Worm (Caenorhabditis elegans) whole organism, late embryonic: ENCODE data around the gene asd-1.

Experiments used
- F13H6.1 ChIP-seq: sonication (generic microtip); optimal IDR thresholded peaks from 2 replicates; lab custom pipeline; 2016; ENCODE audit warnings: missing genetic modification characterization, missing compliant biosample characterization
- K02D7.2 ChIP-seq: sonication (generic microtip); optimal IDR thresholded peaks from 2 replicates; lab custom pipeline; 2017; ENCODE audit warnings: mild to moderate bottlenecking, missing genetic modification characterization, missing compliant biosample characterization
- K09A11.1 ChIP-seq: sonication (generic microtip); optimal IDR thresholded peaks from 2 replicates; lab custom pipeline; 2017; ENCODE audit warnings: antibody characterized with exemption, mild to moderate bottlenecking, missing genetic modification characterization, missing compliant biosample characterization; ENCODE audit not compliant: insufficient read depth
- Y22D7AL.16 ChIP-seq: sonication (generic microtip); optimal IDR thresholded peaks from 2 replicates; lab custom pipeline; 2016; ENCODE audit warnings: missing genetic modification characterization, missing compliant biosample characterization
- ceh-18 ChIP-seq: sonication (generic microtip); optimal IDR thresholded peaks from 2 replicates; lab custom pipeline; 2016; ENCODE audit warnings: missing genetic modification characterization, missing compliant biosample characterization
- ceh-19 ChIP-seq: fragments of 200-800 bp; sonication (Bioruptor generic); optimal IDR thresholded peaks from 2 replicates; lab custom pipeline; 2018; ENCODE audit warnings: mild to moderate bottlenecking, missing genetic modification characterization, missing compliant biosample characterization
- ceh-2 ChIP-seq: sonication (generic microtip); optimal IDR thresholded peaks from 2 replicates; lab custom pipeline; 2016; ENCODE audit warnings: missing genotype, missing genetic modification characterization, missing compliant biosample characterization
- ceh-24 ChIP-seq: sonication (generic microtip); optimal IDR thresholded peaks from 2 replicates; lab custom pipeline; 2016; ENCODE audit warnings: mild to moderate bottlenecking, missing genetic modification characterization, missing compliant biosample characterization
- ceh-31 ChIP-seq: sonication (generic microtip); optimal IDR thresholded peaks from 2 replicates; lab custom pipeline; 2016; ENCODE audit warnings: missing genetic modification characterization, missing compliant biosample characterization
- ceh-45 ChIP-seq: fragments of 200-800 bp; sonication (Bioruptor generic); IDR thresholded peaks from 2 replicates; pipeline ENCODE4 v1.3.6; 2022; ENCODE audit warnings: missing genetic modification reagents, missing genetic modification characterization, missing compliant biosample characterization
- ceh-9 ChIP-seq: sonication (generic microtip); optimal IDR thresholded peaks from 2 replicates; lab custom pipeline; 2016; ENCODE audit warnings: mild to moderate bottlenecking, missing genetic modification characterization, inconsistent platforms, missing compliant biosample characterization
- dmd-4 ChIP-seq: sonication (generic microtip); optimal IDR thresholded peaks from 2 replicates; lab custom pipeline; 2016; ENCODE audit warnings: borderline replicate concordance, missing genetic modification characterization, missing compliant biosample characterization
- dve-1 ChIP-seq: sonication (generic microtip); optimal IDR thresholded peaks from 2 replicates; lab custom pipeline; 2017; ENCODE audit warnings: antibody characterized with exemption, mild to moderate bottlenecking, missing genetic modification characterization, missing compliant biosample characterization
- elt-2 ChIP-seq: sonication (generic microtip); optimal IDR thresholded peaks from 2 replicates; lab custom pipeline; 2016; ENCODE audit warnings: missing genetic modification reagents, missing genetic modification characterization, missing compliant biosample characterization
- ets-4 ChIP-seq: sonication (generic microtip); optimal IDR thresholded peaks from 2 replicates; lab custom pipeline; 2016; ENCODE audit warnings: missing genetic modification characterization, missing compliant biosample characterization
- eyg-1 ChIP-seq: sonication (generic microtip); optimal IDR thresholded peaks from 2 replicates; lab custom pipeline; 2016; ENCODE audit warnings: missing genotype, missing genetic modification characterization, missing compliant biosample characterization
- fax-1 ChIP-seq: sonication (generic microtip); optimal IDR thresholded peaks from 2 replicates; lab custom pipeline; 2016; ENCODE audit warnings: missing genotype, missing genetic modification characterization, missing compliant biosample characterization
- fkh-6 ChIP-seq: sonication (generic microtip); optimal IDR thresholded peaks from 2 replicates; lab custom pipeline; 2016; ENCODE audit warnings: missing genetic modification characterization, missing compliant biosample characterization
- hlh-13 ChIP-seq: fragments of 200-800 bp; sonication (Bioruptor generic); optimal IDR thresholded peaks from 2 replicates; lab custom pipeline; 2018; ENCODE audit warnings: mild to moderate bottlenecking, missing genetic modification characterization, missing compliant biosample characterization
- hlh-6 ChIP-seq: sonication (generic microtip); optimal IDR thresholded peaks from 2 replicates; lab custom pipeline; 2016; ENCODE audit warnings: missing genotype, missing genetic modification characterization, missing compliant biosample characterization
- hlh-8 ChIP-seq: sonication (generic microtip); optimal IDR thresholded peaks from 2 replicates; lab custom pipeline; 2016; ENCODE audit warnings: missing genotype, missing genetic modification characterization, missing compliant biosample characterization
- lim-6 ChIP-seq: sonication (generic microtip); optimal IDR thresholded peaks from 2 replicates; lab custom pipeline; 2016; ENCODE audit warnings: missing genetic modification characterization, missing compliant biosample characterization
- lin-11 ChIP-seq: fragments of 200-800 bp; sonication (Bioruptor generic); optimal IDR thresholded peaks from 2 replicates; lab custom pipeline; 2018; ENCODE audit warnings: mild to moderate bottlenecking, missing genetic modification characterization, missing compliant biosample characterization
- madf-2 ChIP-seq: sonication (generic microtip); optimal IDR thresholded peaks from 2 replicates; lab custom pipeline; 2017; ENCODE audit warnings: missing genetic modification characterization, missing compliant biosample characterization
- mec-3 ChIP-seq: sonication (generic microtip); optimal IDR thresholded peaks from 2 replicates; lab custom pipeline; 2016; ENCODE audit warnings: borderline replicate concordance, missing genetic modification characterization, missing compliant biosample characterization
- nfya-1 ChIP-seq: sonication (generic microtip); optimal IDR thresholded peaks from 2 replicates; lab custom pipeline; 2017; ENCODE audit warnings: missing genetic modification characterization, mild to moderate bottlenecking, missing compliant biosample characterization, antibody characterized with exemption, moderate library complexity
- nhr-232 ChIP-seq: sonication (generic microtip); optimal IDR thresholded peaks from 2 replicates; lab custom pipeline; 2016; ENCODE audit warnings: missing genetic modification characterization, missing compliant biosample characterization
- npax-4 ChIP-seq: sonication (generic microtip); optimal IDR thresholded peaks from 2 replicates; lab custom pipeline; 2016; ENCODE audit warnings: missing genetic modification characterization, missing compliant biosample characterization
- odd-2 ChIP-seq: sonication (generic microtip); optimal IDR thresholded peaks from 2 replicates; lab custom pipeline; 2017; ENCODE audit warnings: antibody characterized with exemption, mild to moderate bottlenecking, missing genetic modification characterization, missing compliant biosample characterization
- pat-9 ChIP-seq: fragments of 200-800 bp; sonication (Bioruptor generic); optimal IDR thresholded peaks from 2 replicates; lab custom pipeline; 2018; ENCODE audit warnings: mild to moderate bottlenecking, missing genetic modification characterization, moderate library complexity, missing compliant biosample characterization
- pax-1 ChIP-seq: fragments of 150-350 bp; optimal IDR thresholded peaks from 2 replicates; lab custom pipeline; 2014; ENCODE audit warnings: missing biosample characterization, missing genetic modification characterization
- pha-2 ChIP-seq: sonication (generic microtip); optimal IDR thresholded peaks from 2 replicates; lab custom pipeline; 2017; ENCODE audit warnings: mild to moderate bottlenecking, missing genetic modification characterization, missing compliant biosample characterization
- pha-4 ChIP-seq: fragments of 150-350 bp; optimal IDR thresholded peaks from 2 replicates; lab custom pipeline; 2018; ENCODE audit warnings: missing biosample characterization, missing genetic modification reagents, missing genetic modification characterization
- pqm-1 ChIP-seq: sonication (generic microtip); optimal IDR thresholded peaks from 2 replicates; lab custom pipeline; 2016; ENCODE audit warnings: missing genetic modification characterization, missing compliant biosample characterization
- pros-1 ChIP-seq: fragments of 150-350 bp; optimal IDR thresholded peaks from 2 replicates; lab custom pipeline; 2014; ENCODE audit warnings: missing biosample characterization, missing genetic modification reagents, missing genetic modification characterization
- ref-2 ChIP-seq: sonication (generic microtip); optimal IDR thresholded peaks from 2 replicates; lab custom pipeline; 2016; ENCODE audit warnings: missing genetic modification characterization, missing compliant biosample characterization
- sdc-2 ChIP-seq: sonication (generic microtip); optimal IDR thresholded peaks from 2 replicates; lab custom pipeline; 2016; ENCODE audit warnings: missing genotype, missing genetic modification characterization, missing compliant biosample characterization
- sox-2 ChIP-seq: fragments of 200-800 bp; sonication (Bioruptor generic); IDR thresholded peaks from 2 replicates; pipeline ENCODE4 v1.3.6; 2022; ENCODE audit warnings: missing genetic modification reagents, missing genetic modification characterization, missing compliant biosample characterization
- syd-9 ChIP-seq: sonication (generic microtip); optimal IDR thresholded peaks from 2 replicates; lab custom pipeline; 2016; ENCODE audit warnings: mild to moderate bottlenecking, missing genetic modification characterization, moderate library complexity, missing compliant biosample characterization
- tbx-7 ChIP-seq: sonication (generic microtip); optimal IDR thresholded peaks from 2 replicates; lab custom pipeline; 2016; ENCODE audit warnings: missing genotype, missing genetic modification characterization, missing compliant biosample characterization
- unc-3 ChIP-seq, 2 experiments: fragments of 200-800 bp in 1 of 2; sonication (Bioruptor generic) in 1 of 2; sonication (generic microtip) in 1 of 2; conservative IDR thresholded peaks in 1 of 2; optimal IDR thresholded peaks in 1 of 2; 2 replicates each; pipeline versions ENCODE4 v1.3.6 to Lab custom; 2016 to 2022; ENCODE audit warnings: missing compliant biosample characterization in 2 of 2, missing genetic modification characterization in 2 of 2, missing genetic modification reagents in 1 of 2
- unc-42 ChIP-seq: sonication (generic microtip); optimal IDR thresholded peaks from 2 replicates; lab custom pipeline; 2016; ENCODE audit warnings: missing genotype, missing genetic modification characterization, missing compliant biosample characterization
- ztf-16 ChIP-seq: sonication (generic microtip); optimal IDR thresholded peaks from 2 replicates; lab custom pipeline; 2017; ENCODE audit warnings: missing genetic modification characterization, missing compliant biosample characterization

The asd-1 gene

ce11 chrIII:4196301-4196987, 641 bp upstream of the asd-1 start (continued):
- TF ChIP-seq K02D7.2 (tag; lab: Kevin White, UChicago) (no peak), Y22D7AL.16 (tag; lab: Kevin White, UChicago) (no peak), ets-4 (tag; lab: Kevin White, UChicago) (peak; percentile 71), pha-2 (tag; lab: Kevin White, UChicago) (no peak), pqm-1 (no peak), lim-6 (tag; lab: Kevin White, UChicago) (peak; percentile 61), hlh-6 (tag; lab: Kevin White, UChicago) (no peak), pha-4 (tag; lab: Kevin White, UChicago) (no peak), hlh-13 (no peak), nhr-232 (no peak), madf-2 (tag; lab: Kevin White, UChicago) (no peak), fkh-6 (tag; lab: Kevin White, UChicago) (peak; percentile 74), sdc-2 (peak; percentile 19), unc-3 (GFP tag; conservative IDR thresholded peaks at IDR 0.05; lab: Robert Waterston, UW) (no peak), unc-3 (tag; optimal IDR thresholded peaks at IDR 0.05; lab: Kevin White, UChicago) (no peak), eyg-1 (tag; lab: Kevin White, UChicago) (no peak), tbx-7 (peak; percentile 69), ceh-18 (tag; lab: Kevin White, UChicago) (peak; percentile 53), pax-1 (tag; lab: Kevin White, UChicago) (peak; percentile 31), ceh-9 (tag; lab: Kevin White, UChicago) (no peak), odd-2 (no peak), ceh-2 (tag; lab: Kevin White, UChicago) (peak; percentile 85), nfya-1 (tag; lab: Kevin White, UChicago) (peak; percentile 67), ztf-16 (tag; lab: Kevin White, UChicago) (no peak), pros-1 (tag; lab: Kevin White, UChicago) (no peak), mec-3 (tag; lab: Kevin White, UChicago) (peak; percentile 78), ceh-31 (tag; lab: Kevin White, UChicago) (peak; percentile 89), ceh-19 (no peak), syd-9 (no peak), dmd-4 (tag; lab: Kevin White, UChicago) (no peak), dve-1 (tag; lab: Kevin White, UChicago) (no peak), pat-9 (tag; lab: Kevin White, UChicago) (no peak), lin-11 (no peak), ref-2 (peak; percentile 51), ceh-45 (GFP tag; lab: Robert Waterston, UW) (no peak), hlh-8 (tag; lab: Kevin White, UChicago) (peak; percentile 33), fax-1 (tag; lab: Kevin White, UChicago) (no peak), K09A11.1 (tag; lab: Kevin White, UChicago) (no peak), F13H6.1 (tag; lab: Kevin White, UChicago) (peak; percentile 41), npax-4 (tag; lab: Kevin White, UChicago) (no peak)

ce11 chrIII:4204072-4204471, 7.0 kb downstream of the asd-1 start, which contains the start of the genes pelo-1 and R74.7:
TSS of gene pelo-1 (minus strand) at chrIII:4204222.
TSS of gene R74.7 (plus strand) at chrIII:4204429.
- TF ChIP-seq sox-2: no peak
- TF ChIP-seq elt-2: no peak
- no peak for TF ChIP-seq unc-42 (tag; lab: Kevin White, UChicago)
- no peak for TF ChIP-seq lin-11
- TF ChIP-seq pha-2 (tag; lab: Kevin White, UChicago): no peak
- no peak for TF ChIP-seq ceh-24
- TF ChIP-seq, all 69 proteins: peak for 0
